Worm (Caenorhabditis elegans): ENCODE results near the gene srh-239.
A peak's percentile ranks its signal among the peaks of the same experiment; 100 is the strongest.

Gene srh-239

ce11 chrV:15483563-15483962 is 38.0 kb downstream of the srh-239 start:
- TF ChIP-seq nhr-20 (tag; optimal IDR thresholded peaks at IDR 0.05) (peak; percentile 39), mep-1 (tag; optimal IDR thresholded peaks at IDR 0.05) (peak; percentile 17), blmp-1 (tag; optimal IDR thresholded peaks at IDR 0.05) (peak; percentile 45), lin-35 (GFP tag; optimal IDR thresholded peaks at IDR 0.05) (peak in 1 of 2 experiments; percentile 43), unc-62 (GFP tag; optimal IDR thresholded peaks at IDR 0.05) (no peak), nhr-11 (tag; optimal IDR thresholded peaks at IDR 0.05) (no peak), ceh-63 (GFP tag; optimal IDR thresholded peaks at IDR 0.05) (no peak), grh-1 (GFP tag; IDR thresholded peaks at IDR 0.05) (no peak), ets-5 (GFP tag; IDR thresholded peaks at IDR 0.05) (no peak), nhr-90 (tag; optimal IDR thresholded peaks at IDR 0.05; ENCODE audit: poor library complexity) (peak; percentile 16), efl-3 (GFP tag; optimal IDR thresholded peaks at IDR 0.05) (no peak), ztf-11 (tag; optimal IDR thresholded peaks at IDR 0.05) (no peak), elt-3 (tag; optimal IDR thresholded peaks at IDR 0.05) (peak in 1 of 6 experiments; percentile 9), snu-23 (GFP tag; optimal IDR thresholded peaks at IDR 0.05) (peak; percentile 37), nhr-19 (GFP tag; conservative IDR thresholded peaks at IDR 0.05) (peak; percentile 27; the same call in 1 of the 2 replicates), elt-2 (tag; optimal IDR thresholded peaks at IDR 0.05) (peak; percentile 6), F16B12.6 (tag; optimal IDR thresholded peaks at IDR 0.05) (no peak), lin-39 (tag; optimal IDR thresholded peaks at IDR 0.05) (no peak), nhr-85 (tag) (peak; percentile 36), lin-14 (GFP tag; optimal IDR thresholded peaks at IDR 0.05) (peak; percentile 57)

- TF ChIP-seq sox-4 (tag; optimal IDR thresholded peaks at IDR 0.05) = no peak
- no peak for TF ChIP-seq F16B12.6 (tag; optimal IDR thresholded peaks at IDR 0.05)
- TF ChIP-seq snu-23 (GFP tag; optimal IDR thresholded peaks at IDR 0.05) = no peak
- TF ChIP-seq unc-62 (GFP tag; optimal IDR thresholded peaks at IDR 0.05) = no peak
Observed at ce11 chrV:15484537-15484936, 39.0 kb downstream of the srh-239 start, which contains the start of gene C06B8.3. Gene C06B8.3, minus strand, starts transcription at chrV:15484637.

ce11 chrV:15487764-15488163 is 42.2 kb downstream of the srh-239 start, which contains the start of gene srw-21:
Gene srw-21, plus strand, starts transcription at chrV:15488064.
- TF ChIP-seq fkh-8 (tag; optimal IDR thresholded peaks at IDR 0.05) = no peak
- TF ChIP-seq pqm-1 (tag; optimal IDR thresholded peaks at IDR 0.05) = no peak
- no peak for TF ChIP-seq elt-2 (tag; optimal IDR thresholded peaks at IDR 0.05)
- no peak for TF ChIP-seq ceh-8 (GFP tag; optimal IDR thresholded peaks at IDR 0.05)

- TF ChIP-seq efl-1 (optimal IDR thresholded peaks at IDR 0.05) (no peak), efl-1 (GFP tag; optimal IDR thresholded peaks at IDR 0.05 in 1 of 2) (no peak)
Observed at ce11 chrV:15492518-15492917, 47.0 kb downstream of the srh-239 start, which contains the start of gene str-264. Gene str-264, minus strand, starts transcription at chrV:15492618.

ce11 chrV:15493680-15494079 is 48.1 kb downstream of the srh-239 start, which contains the start of gene srh-218:
Gene srh-218, plus strand, starts transcription at chrV:15493980.
- TF ChIP-seq lin-39 (tag; optimal IDR thresholded peaks at IDR 0.05) = no peak
- no peak for TF ChIP-seq fos-1 (tag; optimal IDR thresholded peaks at IDR 0.05)
- no peak for TF ChIP-seq unc-86 (tag; optimal IDR thresholded peaks at IDR 0.05)

ce11 chrV:15495169-15495568 is 49.6 kb downstream of the srh-239 start, which contains the start of gene srh-219:
Gene srh-219, plus strand, starts transcription at chrV:15495469.
- no peak for TF ChIP-seq C34B4.2 (tag; optimal IDR thresholded peaks at IDR 0.05)
- no peak for TF ChIP-seq efl-1 (optimal IDR thresholded peaks at IDR 0.05)
- TF ChIP-seq efl-1 (GFP tag; optimal IDR thresholded peaks at IDR 0.05 in 1 of 2) = peak in 1 of 2 experiments; percentile 48
- TF ChIP-seq mef-2 (tag; optimal IDR thresholded peaks at IDR 0.05) = no peak
- TF ChIP-seq ztf-11 (tag; optimal IDR thresholded peaks at IDR 0.05) = no peak
- no peak for TF ChIP-seq lin-35 (GFP tag; optimal IDR thresholded peaks at IDR 0.05)
